Fruit fly (Drosophila melanogaster): ENCODE measurements around the gene CG18754.

The CG18754 gene

dm6 chr3R:23649831-23650230, 34.0 kb upstream of the CG18754 start (continued):
- no peak for TF ChIP-seq CG17186 (GFP tag; optimal IDR thresholded peaks at IDR 0.05)
- no peak for TF ChIP-seq Dad (GFP tag; optimal IDR thresholded peaks at IDR 0.05)
- TF ChIP-seq abd-A (tag; optimal IDR thresholded peaks at IDR 0.05) = peak; percentile 90
- TF ChIP-seq CG12769 (tag; optimal IDR thresholded peaks at IDR 0.05) = no peak
- TF ChIP-seq Asciz (GFP tag; optimal IDR thresholded peaks at IDR 0.05) = no peak
- peak; percentile 32 for TF ChIP-seq Med (GFP tag)
- peak; percentile 15 for TF ChIP-seq CG13894 (tag; optimal IDR thresholded peaks at IDR 0.05)
- TF ChIP-seq Nf-YB (GFP tag; optimal IDR thresholded peaks at IDR 0.05) = no peak

dm6 chr3R:23652525-23653108, 31.2 kb upstream of the CG18754 start:
- TF ChIP-seq CG10321 (GFP tag; IDR thresholded peaks at IDR 0.05) (peak; percentile 70), lola (GFP tag; optimal IDR thresholded peaks at IDR 0.05) (no peak), CG13775 (GFP tag; optimal IDR thresholded peaks at IDR 0.05) (peak; percentile 48), TFAM (GFP tag; optimal IDR thresholded peaks at IDR 0.05) (no peak), CG18619 (GFP tag; optimal IDR thresholded peaks at IDR 0.05) (peak; percentile 78), gce (GFP tag; IDR thresholded peaks at IDR 0.05) (peak; percentile 24; the same call in 1 of the 3 replicates), her (GFP tag; optimal IDR thresholded peaks at IDR 0.05) (peak; percentile 51), CG16863 (GFP tag; optimal IDR thresholded peaks at IDR 0.05) (peak; percentile 12), dimm (GFP tag; IDR thresholded peaks at IDR 0.05) (no peak), emc (GFP tag; optimal IDR thresholded peaks at IDR 0.05) (peak; percentile 40), CG7745 (tag; optimal IDR thresholded peaks at IDR 0.05) (no peak), CG4730 (GFP tag; IDR thresholded peaks at IDR 0.05) (peak; percentile 47; the same call in 1 of the 2 replicates), Dref (GFP tag; IDR thresholded peaks at IDR 0.05) (no peak), gro (GFP tag; optimal IDR thresholded peaks at IDR 0.05) (peak; percentile 53), CG7928 (GFP tag; optimal IDR thresholded peaks at IDR 0.05) (peak; percentile 68), sens-2 (GFP tag; IDR thresholded peaks at IDR 0.05) (0 out of 2 replicates have a peak, but pooled peaks have one; percentile 16), YL-1 (GFP tag; optimal IDR thresholded peaks at IDR 0.05) (peak; percentile 48), E2f2 (GFP tag; IDR thresholded peaks at IDR 0.05) (peak; percentile 39), Ravus (GFP tag; IDR thresholded peaks at IDR 0.05) (no peak; the same call in 1 of the 2 replicates), jumu (GFP tag; optimal IDR thresholded peaks at IDR 0.05) (peak; percentile 4), H15 (GFP tag; IDR thresholded peaks at IDR 0.05) (no peak), CG11093 (GFP tag; IDR thresholded peaks at IDR 0.05) (no peak), repo (GFP tag; optimal IDR thresholded peaks at IDR 0.05) (no peak), sd (tag; optimal IDR thresholded peaks at IDR 0.05) (peak; percentile 49), jigr1 (GFP tag; IDR thresholded peaks at IDR 0.05) (no peak), Opbp (GFP tag; IDR thresholded peaks at IDR 0.05; ENCODE audit: partially characterized antibody) (no peak), Bdp1 (GFP tag; optimal IDR thresholded peaks at IDR 0.05) (peak; percentile 54), CG2712 (tag; optimal IDR thresholded peaks at IDR 0.05) (no peak), bab2 (GFP tag; optimal IDR thresholded peaks at IDR 0.05) (peak; percentile 55), ci (GFP tag; IDR thresholded peaks at IDR 0.05) (0 out of 3 replicates have a peak, but pooled peaks have one; percentile 36), caup (GFP tag; optimal IDR thresholded peaks at IDR 0.05; ENCODE audit: severe bottlenecking) (peak; percentile 93), vnd (GFP tag; IDR thresholded peaks at IDR 0.05; ENCODE audit: partially characterized antibody) (no peak), HLH4C (GFP tag; IDR thresholded peaks at IDR 0.05; ENCODE audit: partially characterized antibody) (no peak), CG7987 (GFP tag; optimal IDR thresholded peaks at IDR 0.05) (peak; percentile 80), CG11696 (GFP tag; IDR thresholded peaks at IDR 0.05) (peak; percentile 67), tup (GFP tag; optimal IDR thresholded peaks at IDR 0.05) (peak; percentile 43), CG9727 (GFP tag; optimal IDR thresholded peaks at IDR 0.05) (peak; percentile 55), Deaf1 (tag; optimal IDR thresholded peaks at IDR 0.05) (peak; percentile 13), Dll (GFP tag; IDR thresholded peaks at IDR 0.05; ENCODE audit: partially characterized antibody) (no peak), schlank (tag; optimal IDR thresholded peaks at IDR 0.05) (peak; percentile 83)
